Worm (Caenorhabditis elegans) whole organism, L2 larva: ENCODE data around the gene F23B2.7.

Experiments used
- F13H6.1 ChIP-seq: sonication (generic microtip); optimal IDR thresholded peaks from 2 replicates; lab custom pipeline; 2016; ENCODE audit warnings: missing genetic modification characterization, missing compliant biosample characterization
- R02D3.7 ChIP-seq: fragments of 150-350 bp; optimal IDR thresholded peaks from 2 replicates; lab custom pipeline; 2014; ENCODE audit warnings: missing biosample characterization, missing genetic modification characterization
- ZK546.5 ChIP-seq: sonication (generic microtip); optimal IDR thresholded peaks from 2 replicates; lab custom pipeline; 2017; ENCODE audit warnings: missing biosample characterization, missing genetic modification characterization
- aly-2 ChIP-seq: fragments of 150-350 bp; optimal IDR thresholded peaks from 2 replicates; lab custom pipeline; 2014; ENCODE audit warnings: missing biosample characterization, missing genetic modification characterization
- egl-27 ChIP-seq: sonication (generic microtip); optimal IDR thresholded peaks from 3 replicates; lab custom pipeline; 2017; ENCODE audit warnings: missing biosample characterization, missing genetic modification reagents, missing genetic modification characterization
- lin-11 ChIP-seq: fragments of 150-350 bp; sonication (generic microtip); optimal IDR thresholded peaks from 2 replicates; lab custom pipeline; 2014; ENCODE audit warnings: missing biosample characterization, missing genetic modification characterization, inconsistent platforms, mixed read lengths
- nhr-11 ChIP-seq: fragments of 150-350 bp; optimal IDR thresholded peaks from 2 replicates; lab custom pipeline; 2014; ENCODE audit warnings: missing biosample characterization, missing genetic modification characterization
- zag-1 ChIP-seq: fragments of 150-350 bp; optimal IDR thresholded peaks from 2 replicates; lab custom pipeline; 2014; ENCODE audit warnings: missing biosample characterization, missing genetic modification characterization
- ztf-4 ChIP-seq: fragments of 150-350 bp; optimal IDR thresholded peaks from 2 replicates; lab custom pipeline; 2014; ENCODE audit warnings: missing biosample characterization, missing genetic modification characterization

DNA sequence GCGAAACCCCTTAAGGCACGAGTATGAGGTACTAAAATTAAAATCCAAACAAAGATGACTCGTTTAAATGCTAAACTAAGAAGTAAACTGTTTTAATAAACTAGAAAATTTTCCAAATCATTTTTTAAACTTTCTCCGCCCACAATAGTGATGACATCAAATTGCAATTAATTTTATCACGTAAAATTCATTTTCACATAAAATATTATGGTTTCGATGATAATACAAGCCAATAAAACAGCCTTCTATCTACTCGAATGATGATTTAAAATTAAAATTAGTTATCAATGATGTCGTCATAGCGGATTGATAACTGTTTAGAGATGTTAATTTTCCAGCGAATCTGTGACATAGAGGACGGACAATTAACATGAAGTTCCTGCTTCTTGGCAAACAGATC lies 15.4 kb downstream of the F23B2.7 start, which contains the start of gene C07C7.3:
- TF ChIP-seq egl-27 (tag; lab: Kevin White, UChicago): no peak
- TF ChIP-seq nhr-11 (tag; lab: Kevin White, UChicago): no peak
- no peak for TF ChIP-seq lin-11 (tag; lab: Kevin White, UChicago)
- no peak for TF ChIP-seq ZK546.5 (tag; lab: Kevin White, UChicago)
- TF ChIP-seq zag-1 (tag; lab: Kevin White, UChicago): no peak
- TF ChIP-seq aly-2 (tag; lab: Kevin White, UChicago): no peak
- no peak for TF ChIP-seq R02D3.7 (tag; lab: Kevin White, UChicago)
- TF ChIP-seq F13H6.1 (tag; lab: Kevin White, UChicago): no peak
- no peak for TF ChIP-seq ztf-4
